Worm (Caenorhabditis elegans) whole organism, L1 larva: ENCODE results near the gene C16B8.2.

Experiments used
- C04F5.9 ChIP-seq: sonication (generic microtip); optimal IDR thresholded peaks from 2 replicates; lab custom pipeline; 2016; ENCODE audit warnings: missing genetic modification characterization, missing compliant biosample characterization
- C16A3.4 ChIP-seq: fragments of 150-350 bp; optimal IDR thresholded peaks from 2 replicates; lab custom pipeline; 2014; ENCODE audit warnings: missing biosample characterization, missing genetic modification characterization
- C34B4.2 ChIP-seq: sonication (generic microtip); optimal IDR thresholded peaks from 2 replicates; lab custom pipeline; 2017; ENCODE audit warnings: mild to moderate bottlenecking, missing genetic modification characterization, missing compliant biosample characterization
- blmp-1 ChIP-seq: fragments of 150-350 bp; optimal IDR thresholded peaks from 2 replicates; lab custom pipeline; 2014; ENCODE audit warnings: missing biosample characterization, missing genetic modification characterization
- efl-1 ChIP-seq, 4 experiments: fragments of 150-350 bp; optimal IDR thresholded peaks in 3 of 4; peaks in 1 of 4; 1 replicate in 1 of 4; 2 replicates in 3 of 4; lab custom pipeline; 2014; ENCODE audit warnings: missing biosample characterization in 2 of 4, missing genetic modification characterization in 2 of 4, missing genetic modification reagents in 2 of 4
- efl-3 ChIP-seq: fragments of 200-800 bp; sonication (Bioruptor generic); optimal IDR thresholded peaks from 2 replicates; lab custom pipeline; 2018; ENCODE audit warnings: mild to moderate bottlenecking, missing genetic modification characterization, missing compliant biosample characterization
- egl-13 ChIP-seq: sonication (generic microtip); optimal IDR thresholded peaks from 2 replicates; lab custom pipeline; 2016; ENCODE audit warnings: missing genotype, missing genetic modification reagents, missing genetic modification characterization, missing compliant biosample characterization
- elt-3 ChIP-seq, 6 experiments: fragments of 150-350 bp in 1 of 6; sonication (generic microtip); optimal IDR thresholded peaks; 2 replicates each; lab custom pipeline; 2017 to 2018; ENCODE audit warnings: missing biosample characterization in 6 of 6, missing genetic modification characterization in 6 of 6, inconsistent platforms in 1 of 6
- fkh-10 ChIP-seq: sonication (generic microtip); optimal IDR thresholded peaks from 2 replicates; lab custom pipeline; 2017; ENCODE audit warnings: missing biosample characterization, missing genetic modification reagents, missing genetic modification characterization
- fkh-4 ChIP-seq: sonication (generic microtip); optimal IDR thresholded peaks from 2 replicates; lab custom pipeline; 2016; ENCODE audit warnings: missing compliant biosample characterization, missing genetic modification characterization, borderline replicate concordance
- fos-1 ChIP-seq: fragments of 150-350 bp; optimal IDR thresholded peaks from 2 replicates; lab custom pipeline; 2014; ENCODE audit warnings: missing biosample characterization, missing genetic modification characterization
- grh-1 ChIP-seq: fragments of 200-800 bp; sonication (Bioruptor generic); IDR thresholded peaks from 2 replicates; pipeline ENCODE4 v1.3.6; 2022; ENCODE audit warnings: missing genetic modification reagents, missing genetic modification characterization, missing compliant biosample characterization
- hlh-17 ChIP-seq: fragments of 200-800 bp; sonication (Bioruptor generic); optimal IDR thresholded peaks from 2 replicates; lab custom pipeline; 2018; ENCODE audit warnings: missing genetic modification characterization, mild to moderate bottlenecking, missing compliant biosample characterization, moderate library complexity, borderline replicate concordance
- hpl-2 ChIP-seq: fragments of 150-350 bp; optimal IDR thresholded peaks from 2 replicates; lab custom pipeline; 2014; ENCODE audit warnings: missing biosample characterization, missing genetic modification reagents, missing genetic modification characterization
- jun-1 ChIP-seq: fragments of 150-350 bp; optimal IDR thresholded peaks from 2 replicates; lab custom pipeline; 2014; ENCODE audit warnings: missing biosample characterization, missing genetic modification reagents, missing genetic modification characterization
- lin-15B ChIP-seq: fragments of 150-350 bp; sonication (generic microtip); optimal IDR thresholded peaks from 3 replicates; lab custom pipeline; 2014; ENCODE audit warnings: missing biosample characterization, missing genetic modification characterization
- lin-39 ChIP-seq: fragments of 150-350 bp; optimal IDR thresholded peaks from 2 replicates; lab custom pipeline; 2014; ENCODE audit warnings: missing biosample characterization, missing genetic modification reagents, missing genetic modification characterization
- lir-3 ChIP-seq: sonication (generic microtip); optimal IDR thresholded peaks from 2 replicates; lab custom pipeline; 2016; ENCODE audit warnings: mild to moderate bottlenecking, missing genetic modification characterization, moderate library complexity, missing compliant biosample characterization; ENCODE audit not compliant: poor library complexity
- mdl-1 ChIP-seq, 2 experiments: fragments of 150-350 bp; optimal IDR thresholded peaks; 2 replicates each; lab custom pipeline; 2014 to 2017; ENCODE audit warnings: missing biosample characterization in 2 of 2, missing genetic modification characterization in 2 of 2, inconsistent platforms in 1 of 2
- mef-2 ChIP-seq: fragments of 150-350 bp; optimal IDR thresholded peaks from 2 replicates; lab custom pipeline; 2014; ENCODE audit warnings: missing biosample characterization, missing genetic modification characterization
- mep-1 ChIP-seq: fragments of 150-350 bp; optimal IDR thresholded peaks from 2 replicates; lab custom pipeline; 2014; ENCODE audit warnings: missing biosample characterization, missing genetic modification characterization
- nhr-19 ChIP-seq: fragments of 200-800 bp; sonication (Bioruptor generic); conservative IDR thresholded peaks from 2 replicates; pipeline ENCODE4 v1.3.6; 2022; ENCODE audit warnings: missing genetic modification characterization, missing compliant biosample characterization
- nhr-20 ChIP-seq: sonication (generic microtip); optimal IDR thresholded peaks from 2 replicates; lab custom pipeline; 2016; ENCODE audit warnings: mild to moderate bottlenecking, missing genetic modification characterization, missing compliant biosample characterization
- nhr-237 ChIP-seq: fragments of 150-350 bp; optimal IDR thresholded peaks from 2 replicates; lab custom pipeline; 2014; ENCODE audit warnings: missing biosample characterization, missing genetic modification characterization
- nhr-47 ChIP-seq: sonication (generic microtip); optimal IDR thresholded peaks from 2 replicates; lab custom pipeline; 2016; ENCODE audit warnings: mild to moderate bottlenecking, missing genetic modification characterization, moderate library complexity, missing compliant biosample characterization
- nhr-84 ChIP-seq: sonication (generic microtip); optimal IDR thresholded peaks from 2 replicates; lab custom pipeline; 2017; ENCODE audit warnings: missing biosample characterization, missing genetic modification characterization
- pag-3 ChIP-seq: sonication (generic microtip); optimal IDR thresholded peaks from 2 replicates; lab custom pipeline; 2017; ENCODE audit warnings: missing genetic modification characterization, mild to moderate bottlenecking, missing compliant biosample characterization, antibody characterized with exemption, borderline replicate concordance; ENCODE audit not compliant: insufficient read depth
- pax-3 ChIP-seq: fragments of 200-800 bp; sonication (Bioruptor generic); optimal IDR thresholded peaks from 2 replicates; lab custom pipeline; 2018; ENCODE audit warnings: mild to moderate bottlenecking, missing genetic modification characterization, moderate library complexity, missing compliant biosample characterization
- skn-1 ChIP-seq: fragments of 150-350 bp; optimal IDR thresholded peaks from 2 replicates; lab custom pipeline; 2014; ENCODE audit warnings: missing biosample characterization, missing genetic modification characterization
- snu-23 ChIP-seq: sonication (generic microtip); optimal IDR thresholded peaks from 2 replicates; lab custom pipeline; 2016; ENCODE audit warnings: missing genetic modification characterization, missing compliant biosample characterization
- sup-37 ChIP-seq: fragments of 200-800 bp; sonication (Bioruptor generic); optimal IDR thresholded peaks from 2 replicates; lab custom pipeline; 2018; ENCODE audit warnings: mild to moderate bottlenecking, missing genetic modification characterization, missing compliant biosample characterization
- swsn-7 ChIP-seq: sonication (generic microtip); optimal IDR thresholded peaks from 2 replicates; lab custom pipeline; 2016; ENCODE audit warnings: missing genetic modification characterization, missing compliant biosample characterization
- unc-86 ChIP-seq: sonication (generic microtip); optimal IDR thresholded peaks from 2 replicates; lab custom pipeline; 2016; ENCODE audit warnings: missing genetic modification characterization, missing compliant biosample characterization
- unc-98 ChIP-seq: fragments of 200-800 bp; sonication (Bioruptor generic); IDR thresholded peaks from 2 replicates; pipeline ENCODE4 v1.3.6; 2022; ENCODE audit warnings: missing genetic modification characterization, missing compliant biosample characterization
- vab-15 ChIP-seq: sonication (generic microtip); optimal IDR thresholded peaks from 2 replicates; lab custom pipeline; 2017; ENCODE audit warnings: missing genotype, mild to moderate bottlenecking, missing genetic modification characterization, missing compliant biosample characterization
- zip-4 ChIP-seq: fragments of 200-800 bp; sonication (Bioruptor generic); optimal IDR thresholded peaks from 2 replicates; lab custom pipeline; 2018; ENCODE audit warnings: mild to moderate bottlenecking, missing genetic modification characterization, moderate library complexity, missing compliant biosample characterization
- ztf-11 ChIP-seq, 2 experiments: sonication (generic microtip); optimal IDR thresholded peaks; 2 replicates each; lab custom pipeline; 2016 to 2017; ENCODE audit warnings: missing genetic modification characterization in 2 of 2, missing biosample characterization in 1 of 2, missing compliant biosample characterization in 1 of 2

The C16B8.2 gene

DNA sequence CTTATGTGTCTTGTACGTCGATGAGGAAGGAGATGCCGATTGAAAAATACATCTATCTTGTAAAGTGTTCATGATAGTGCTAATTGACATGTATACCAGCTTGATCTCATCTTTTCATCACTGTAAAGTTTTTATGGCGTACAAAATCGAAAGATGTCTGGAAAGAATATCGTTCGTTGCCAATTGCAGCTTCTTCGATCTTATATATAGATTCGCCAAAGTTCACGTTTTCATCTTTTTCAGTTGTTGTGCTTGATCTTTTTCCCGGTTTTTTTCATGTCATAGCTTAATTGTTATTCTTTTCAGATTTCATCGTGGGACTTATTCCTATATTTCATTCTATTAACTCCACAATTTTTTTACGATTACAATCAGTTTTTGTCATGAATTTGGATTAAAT is 34.9 kb downstream of the C16B8.2 start, which contains the start of gene adt-3:
Gene adt-3 (plus strand): TSS at position 301 of the 400 bp plus-strand sequence.
- TF ChIP-seq fkh-4 (no peak), elt-3 (tag; optimal IDR thresholded peaks at IDR 0.05; lab: Kevin White, UChicago) (no peak), swsn-7 (no peak), lin-39 (no peak), efl-3 (GFP tag; lab: Kevin White, UChicago) (no peak), nhr-19 (no peak), hlh-17 (GFP tag; lab: Kevin White, UChicago) (no peak), vab-15 (no peak), ztf-11 (tag; optimal IDR thresholded peaks at IDR 0.05; lab: Kevin White, UChicago) (no peak), lir-3 (tag; lab: Kevin White, UChicago) (no peak), grh-1 (GFP tag; lab: Robert Waterston, UW) (no peak), sup-37 (GFP tag; lab: Kevin White, UChicago) (no peak), C34B4.2 (no peak), mef-2 (tag; lab: Kevin White, UChicago) (no peak), nhr-84 (no peak)
- TF ChIP-seq, all 84 proteins: peak for 0

DNA sequence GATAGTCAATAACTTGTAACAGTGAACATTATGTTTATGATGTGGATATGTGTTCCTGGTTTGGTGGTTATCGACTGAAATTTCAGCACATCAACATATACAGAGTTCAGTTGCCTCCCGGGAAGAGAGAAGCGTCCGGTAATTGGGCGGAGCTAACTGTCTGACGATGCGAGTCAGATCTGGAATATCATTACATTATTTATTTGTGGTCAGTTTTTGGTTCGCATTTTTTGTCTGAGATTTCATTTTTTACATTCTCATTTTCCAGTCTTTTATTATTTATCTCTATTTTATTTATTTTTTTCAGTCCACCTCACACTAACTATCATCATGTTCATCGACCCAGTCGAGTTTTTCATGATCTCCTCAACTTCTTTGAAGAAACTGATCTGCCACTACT is 40.5 kb downstream of the C16B8.2 start, which contains the start of gene T22B2.1:
Gene T22B2.1 (plus strand): TSS at position 301 of the 400 bp plus-strand sequence.
- no peak for TF ChIP-seq lin-15B (tag; lab: Kevin White, UChicago)
- no peak for TF ChIP-seq snu-23

DNA sequence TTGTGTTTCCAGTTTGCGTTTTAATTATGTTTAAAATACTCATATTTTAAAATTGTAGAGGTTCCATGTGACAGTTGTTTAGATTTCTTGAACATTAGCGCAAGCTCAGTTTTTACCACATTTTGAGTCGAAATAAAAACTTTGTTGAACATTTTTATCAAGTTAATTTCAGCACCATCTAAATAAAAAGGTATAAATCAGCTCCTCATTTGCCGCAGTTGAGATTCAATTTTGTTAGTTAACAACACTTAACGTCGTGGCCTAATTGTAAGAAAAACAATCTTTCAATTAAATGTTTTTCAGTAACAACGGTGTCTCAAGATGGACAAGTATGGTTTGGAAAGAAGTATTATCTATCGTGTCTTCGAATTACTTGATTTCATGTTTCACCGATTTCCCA is 45.5 kb downstream of the C16B8.2 start:
- TF ChIP-seq ztf-11 (tag; optimal IDR thresholded peaks at IDR 0.05; lab: Kevin White, UChicago) (no peak), skn-1 (tag; lab: Kevin White, UChicago) (no peak), egl-13 (tag; lab: Kevin White, UChicago) (no peak), lin-15B (tag; lab: Kevin White, UChicago) (no peak), hpl-2 (no peak), zip-4 (no peak), nhr-20 (tag; lab: Kevin White, UChicago) (no peak), efl-1 (optimal IDR thresholded peaks at IDR 0.05; lab: Kevin White, UChicago) (no peak), efl-1 (GFP tag; optimal IDR thresholded peaks at IDR 0.05 in 1 of 2; lab: Kevin White, UChicago) (no peak), unc-86 (tag; lab: Kevin White, UChicago) (no peak), pax-3 (no peak), fkh-10 (no peak), fos-1 (no peak)

DNA sequence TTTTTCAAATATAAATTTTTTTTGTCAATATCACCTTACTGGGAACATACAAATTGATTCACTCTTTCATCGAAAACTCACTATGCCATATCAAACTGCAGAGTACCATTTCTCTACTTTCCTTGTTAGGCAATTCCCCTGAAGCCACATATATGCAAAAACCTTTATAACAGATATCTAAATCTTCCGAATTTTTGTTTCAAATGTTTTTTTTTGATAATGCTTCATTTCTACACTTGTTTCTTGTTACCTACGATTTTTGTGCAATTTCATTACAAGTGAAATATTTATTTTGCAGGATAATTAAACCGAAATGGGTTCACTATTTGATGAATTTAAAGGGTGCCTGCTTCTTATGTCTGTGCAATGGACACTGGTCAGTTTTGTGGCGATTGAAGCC is 46.1 kb downstream of the C16B8.2 start, which contains the start of gene T22B2.2:
Gene T22B2.2 (plus strand): TSS at position 301 of the 400 bp plus-strand sequence.
- TF ChIP-seq lin-15B (tag; lab: Kevin White, UChicago): no peak
- no peak for TF ChIP-seq unc-98 (GFP tag; lab: Robert Waterston, UW)
- TF ChIP-seq nhr-47 (tag; lab: Kevin White, UChicago): no peak
- TF ChIP-seq nhr-237 (tag; lab: Kevin White, UChicago): no peak
- TF ChIP-seq C04F5.9 (tag; lab: Kevin White, UChicago): no peak
- no peak for TF ChIP-seq mep-1
- no peak for TF ChIP-seq blmp-1
- TF ChIP-seq pag-3 (tag; lab: Kevin White, UChicago): no peak
- TF ChIP-seq unc-86 (tag; lab: Kevin White, UChicago): no peak
- TF ChIP-seq C16A3.4 (tag; lab: Kevin White, UChicago): no peak
- TF ChIP-seq mef-2 (tag; lab: Kevin White, UChicago): no peak
- no peak for TF ChIP-seq mdl-1 (tag; optimal IDR thresholded peaks at IDR 0.05; lab: Kevin White, UChicago)
- TF ChIP-seq sup-37 (GFP tag; lab: Kevin White, UChicago): no peak
- TF ChIP-seq jun-1 (tag; lab: Kevin White, UChicago): no peak
